Worm (Caenorhabditis elegans): Measurements from ENCODE around the gene F14F7.4.

- TF ChIP-seq ceh-30 (tag; optimal IDR thresholded peaks at IDR 0.05) (no peak), hlh-8 (tag; optimal IDR thresholded peaks at IDR 0.05) (no peak), C38D4.7 (GFP tag; optimal IDR thresholded peaks at IDR 0.05) (no peak), ahr-1 (tag; optimal IDR thresholded peaks at IDR 0.05) (no peak), pag-3 (tag; optimal IDR thresholded peaks at IDR 0.05; ENCODE audit: borderline replicate concordance) (no peak), ceh-6 (GFP tag; optimal IDR thresholded peaks at IDR 0.05) (no peak), ama-1 (optimal IDR thresholded peaks at IDR 0.05) (no peak)
Observed at ce11 chrIII:13000457-13000856, 29.1 kb downstream of the F14F7.4 start, which contains the start of gene ZK1010.8.

Data from whole organism, late embryonic.